Fruit fly (Drosophila melanogaster) whole organism, adult: ENCODE measurements around the gene CG32023.
A peak's percentile ranks its signal among the peaks of the same experiment; 100 is the strongest.

Source experiments
- CG11617 ChIP-seq: fragments of 200-800 bp; sonication (Bioruptor generic); optimal IDR thresholded peaks from 2 replicates; lab custom pipeline; 2017; ENCODE audit warnings: mild to moderate bottlenecking, missing biosample characterization, missing genetic modification reagents, missing genetic modification characterization
- CG14711 ChIP-seq: fragments of 200-800 bp; sonication (Bioruptor generic); optimal IDR thresholded peaks from 2 replicates; lab custom pipeline; 2018; ENCODE audit warnings: missing biosample characterization, mild to moderate bottlenecking, missing genetic modification characterization, moderate library complexity
- Clk ChIP-seq: fragments of 200-800 bp; sonication (Bioruptor generic); optimal IDR thresholded peaks from 2 replicates; lab custom pipeline; 2017; ENCODE audit warnings: missing biosample characterization, missing genetic modification characterization
- Crg-1 ChIP-seq: fragments of 200-800 bp; sonication (Bioruptor generic); optimal IDR thresholded peaks from 2 replicates; lab custom pipeline; 2016; ENCODE audit warnings: missing biosample characterization, missing genetic modification characterization
- Hr96 ChIP-seq: fragments of 200-800 bp; sonication (Bioruptor generic); optimal IDR thresholded peaks from 2 replicates; lab custom pipeline; 2016; ENCODE audit warnings: missing biosample characterization, missing genetic modification characterization
- Mnt ChIP-seq: fragments of 200-800 bp; sonication (Bioruptor generic); optimal IDR thresholded peaks from 2 replicates; lab custom pipeline; 2016; ENCODE audit warnings: missing biosample characterization, mild to moderate bottlenecking, missing genetic modification characterization
- cic ChIP-seq: fragments of 200-800 bp; sonication (Bioruptor generic); optimal IDR thresholded peaks from 2 replicates; lab custom pipeline; 2017; ENCODE audit warnings: missing biosample characterization, mild to moderate bottlenecking, missing genetic modification characterization, moderate library complexity
- cnc ChIP-seq, 2 experiments: fragments of >200 bp; optimal IDR thresholded peaks; 2 replicates each; lab custom pipeline; 2017
- ovo ChIP-seq: fragments of 200-800 bp; sonication (Bioruptor generic); optimal IDR thresholded peaks from 2 replicates; lab custom pipeline; 2016; ENCODE audit warnings: missing biosample characterization, missing genetic modification characterization
- pad ChIP-seq: fragments of 200-800 bp; sonication (Bioruptor generic); optimal IDR thresholded peaks from 3 replicates; lab custom pipeline; 2017; ENCODE audit warnings: missing biosample characterization, missing genetic modification characterization, mild to moderate bottlenecking, moderate library complexity, missing genetic modification reagents
- tj ChIP-seq: fragments of 200-800 bp; sonication (Bioruptor generic); optimal IDR thresholded peaks from 3 replicates; lab custom pipeline; 2017; ENCODE audit warnings: missing biosample characterization, mild to moderate bottlenecking, missing genetic modification characterization, moderate library complexity

DNA sequence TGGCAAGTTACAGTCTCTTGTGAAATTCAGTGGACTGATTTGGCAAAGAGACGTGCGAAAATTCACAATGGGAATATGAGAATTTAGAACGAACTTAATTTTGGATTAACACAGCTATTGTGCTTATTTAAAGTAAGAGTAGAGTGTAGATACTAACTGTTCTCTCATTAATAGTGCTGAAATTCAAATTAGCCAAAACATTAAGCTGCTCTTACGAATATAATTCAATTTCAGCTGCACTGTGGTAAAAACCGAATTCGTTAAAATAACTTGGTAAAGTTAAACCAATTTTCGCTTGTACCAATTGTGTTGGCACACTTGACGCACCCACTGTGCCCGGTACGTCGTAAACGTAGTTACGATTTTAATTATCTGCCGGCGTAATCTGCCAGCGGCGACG is 36.1 kb downstream of the CG32023 start:
- TF ChIP-seq pad (GFP tag; lab: Kevin White, UChicago) (peak; percentile 63), tj (GFP tag; lab: Kevin White, UChicago) (peak; percentile 44), CG14711 (tag; lab: Kevin White, UChicago) (peak; percentile 64), Clk (peak; percentile 68), CG11617 (peak; percentile 88), Mnt (GFP tag; lab: Kevin White, UChicago) (peak; percentile 50), Hr96 (peak; percentile 76), cic (GFP tag; lab: Kevin White, UChicago) (peak; percentile 46), ovo (GFP tag; lab: Kevin White, UChicago) (peak; percentile 19), Crg-1 (peak; percentile 83), cnc (optimal IDR thresholded peaks at IDR 0.05; lab: Kevin White, UChicago) (no peak)
